Worm (Caenorhabditis elegans): ENCODE measurements around the gene F13E9.16.

Gene F13E9.16

ce11 chrIV:10935336-10935735 is 48.2 kb upstream of the F13E9.16 start:
- TF ChIP-seq ama-1 (optimal IDR thresholded peaks at IDR 0.05): peak; percentile 80
- TF ChIP-seq tbx-2 (tag; optimal IDR thresholded peaks at IDR 0.05): peak; percentile 56
- peak; percentile 53 for TF ChIP-seq egl-27 (tag; optimal IDR thresholded peaks at IDR 0.05)
- TF ChIP-seq elt-1 (tag; optimal IDR thresholded peaks at IDR 0.05): peak; percentile 32
- TF ChIP-seq pqm-1 (tag; optimal IDR thresholded peaks at IDR 0.05): peak; percentile 64
- no peak for TF ChIP-seq nhr-67 (tag; optimal IDR thresholded peaks at IDR 0.05)
- peak; percentile 40 for TF ChIP-seq nhr-43 (tag; optimal IDR thresholded peaks at IDR 0.05; ENCODE audit: poor library complexity, severe bottlenecking)
- TF ChIP-seq ztf-11 (tag; optimal IDR thresholded peaks at IDR 0.05): no peak
- no peak for TF ChIP-seq daf-12 (tag; optimal IDR thresholded peaks at IDR 0.05)
- TF ChIP-seq zag-1 (tag; optimal IDR thresholded peaks at IDR 0.05): no peak
- TF ChIP-seq snpc-4 (tag; optimal IDR thresholded peaks at IDR 0.05): peak; percentile 26
- peak; percentile 75 for TF ChIP-seq jun-1 (tag; optimal IDR thresholded peaks at IDR 0.05)
- peak; percentile 95 for TF ChIP-seq egl-5 (tag; optimal IDR thresholded peaks at IDR 0.05)
- TF ChIP-seq elt-2 (tag; optimal IDR thresholded peaks at IDR 0.05): peak; percentile 59
- peak; percentile 90 for TF ChIP-seq nfya-1 (tag; optimal IDR thresholded peaks at IDR 0.05; ENCODE audit: insufficient read depth)
- TF ChIP-seq unc-39 (tag; optimal IDR thresholded peaks at IDR 0.05): no peak
- TF ChIP-seq ceh-28 (tag; optimal IDR thresholded peaks at IDR 0.05): peak; percentile 65
- TF ChIP-seq elt-3 (tag; optimal IDR thresholded peaks at IDR 0.05): peak in 1 of 3 experiments; percentile 17
- TF ChIP-seq lsy-12 (tag; optimal IDR thresholded peaks at IDR 0.05): peak; percentile 90
- TF ChIP-seq lin-39 (tag; optimal IDR thresholded peaks at IDR 0.05): peak; percentile 43
- TF ChIP-seq unc-62 (GFP tag; optimal IDR thresholded peaks at IDR 0.05): peak; percentile 57
- peak; percentile 60 for TF ChIP-seq mdl-1 (tag; optimal IDR thresholded peaks at IDR 0.05)
- TF ChIP-seq ceh-9 (tag; optimal IDR thresholded peaks at IDR 0.05): no peak
- TF ChIP-seq pha-4 (tag; optimal IDR thresholded peaks at IDR 0.05): peak; percentile 63
- no peak for TF ChIP-seq nhr-11 (tag; optimal IDR thresholded peaks at IDR 0.05)
- TF ChIP-seq nhr-237 (tag; optimal IDR thresholded peaks at IDR 0.05): no peak
- TF ChIP-seq nhr-25 (tag; optimal IDR thresholded peaks at IDR 0.05): peak; percentile 40
- peak; percentile 81 for TF ChIP-seq mml-1 (tag; optimal IDR thresholded peaks at IDR 0.05)
- TF ChIP-seq ztf-4 (tag; optimal IDR thresholded peaks at IDR 0.05): peak; percentile 65
- peak in 1 of 2 experiments; percentile 32 for TF ChIP-seq eor-1 (tag; optimal IDR thresholded peaks at IDR 0.05)
- peak; percentile 26 for TF ChIP-seq lin-15B (tag; optimal IDR thresholded peaks at IDR 0.05)
- TF ChIP-seq nhr-23 (tag; optimal IDR thresholded peaks at IDR 0.05): peak; percentile 80

- TF ChIP-seq fkh-2 (tag; optimal IDR thresholded peaks at IDR 0.05) (no peak), ama-1 (optimal IDR thresholded peaks at IDR 0.05) (peak; percentile 68), nhr-43 (tag; optimal IDR thresholded peaks at IDR 0.05; ENCODE audit: poor library complexity, severe bottlenecking) (no peak), hmg-11 (tag; optimal IDR thresholded peaks at IDR 0.05) (no peak), tbx-2 (tag; optimal IDR thresholded peaks at IDR 0.05) (no peak), pha-4 (tag; optimal IDR thresholded peaks at IDR 0.05) (no peak)
Measured at ce11 chrIV:10934786-10935185, 47.6 kb upstream of the F13E9.16 start.

ce11 chrIV:10933777-10934546 is 46.8 kb upstream of the F13E9.16 start:
- TF ChIP-seq hmg-11 (tag; optimal IDR thresholded peaks at IDR 0.05) (no peak), lsy-12 (tag; optimal IDR thresholded peaks at IDR 0.05) (peak; percentile 26), ama-1 (optimal IDR thresholded peaks at IDR 0.05) (peak; percentile 90), elt-2 (tag; optimal IDR thresholded peaks at IDR 0.05) (peak; percentile 47), nhr-43 (tag; optimal IDR thresholded peaks at IDR 0.05; ENCODE audit: poor library complexity, severe bottlenecking) (peak; percentile 32)

ce11 chrIV:10933062-10933552 is 45.9 kb upstream of the F13E9.16 start, which contains the start of the genes dnc-1 and lsm-7:
Gene dnc-1 (minus strand): TSS chrIV:10933203.
Gene lsm-7 (plus strand): TSS chrIV:10933502.
- TF ChIP-seq aly-2 (tag; optimal IDR thresholded peaks at IDR 0.05) (no peak), nfya-1 (tag; optimal IDR thresholded peaks at IDR 0.05; ENCODE audit: insufficient read depth) (peak; percentile 87), lin-39 (tag; optimal IDR thresholded peaks at IDR 0.05) (peak; percentile 72), skn-1 (tag; optimal IDR thresholded peaks at IDR 0.05) (peak; percentile 65), hmg-11 (tag; optimal IDR thresholded peaks at IDR 0.05) (peak; percentile 63), jun-1 (tag; optimal IDR thresholded peaks at IDR 0.05) (peak; percentile 39), nhr-43 (tag; optimal IDR thresholded peaks at IDR 0.05; ENCODE audit: poor library complexity, severe bottlenecking) (peak; percentile 18), R02D3.7 (tag; optimal IDR thresholded peaks at IDR 0.05) (peak; percentile 34), snpc-4 (tag; optimal IDR thresholded peaks at IDR 0.05) (peak; percentile 79), nhr-23 (tag; optimal IDR thresholded peaks at IDR 0.05) (peak; percentile 49), zag-1 (tag; optimal IDR thresholded peaks at IDR 0.05) (no peak), elt-3 (tag; optimal IDR thresholded peaks at IDR 0.05) (no peak), lin-15B (tag; optimal IDR thresholded peaks at IDR 0.05) (peak; percentile 68), unc-39 (tag; optimal IDR thresholded peaks at IDR 0.05) (no peak), pha-4 (tag; optimal IDR thresholded peaks at IDR 0.05) (peak; percentile 88), lsy-12 (tag; optimal IDR thresholded peaks at IDR 0.05) (peak; percentile 23), ceh-28 (tag; optimal IDR thresholded peaks at IDR 0.05) (peak; percentile 77), nhr-25 (tag; optimal IDR thresholded peaks at IDR 0.05) (peak; percentile 35), eor-1 (tag; optimal IDR thresholded peaks at IDR 0.05) (no peak), nhr-28 (tag; optimal IDR thresholded peaks at IDR 0.05) (no peak), nhr-237 (tag; optimal IDR thresholded peaks at IDR 0.05) (no peak), egl-5 (tag; optimal IDR thresholded peaks at IDR 0.05) (no peak), elt-1 (tag; optimal IDR thresholded peaks at IDR 0.05) (peak; percentile 46), pqm-1 (tag; optimal IDR thresholded peaks at IDR 0.05) (peak; percentile 16), nhr-12 (tag; optimal IDR thresholded peaks at IDR 0.05) (no peak), daf-12 (tag; optimal IDR thresholded peaks at IDR 0.05) (no peak), nhr-77 (tag; optimal IDR thresholded peaks at IDR 0.05) (no peak), elt-2 (tag; optimal IDR thresholded peaks at IDR 0.05) (peak; percentile 28), ztf-4 (tag; optimal IDR thresholded peaks at IDR 0.05) (no peak), ceh-82 (tag; optimal IDR thresholded peaks at IDR 0.05) (peak; percentile 7)

Data from whole organism, L3 larva.